Fruit fly (Drosophila melanogaster) S2 (cell line): ENCODE results near the gene TotB.

ENCODE experiments used
- CG8478 ChIP-seq: fragments of >200 bp; optimal IDR thresholded peaks from 2 replicates; lab custom pipeline; 2018
- CTCF ChIP-seq, 2 experiments: fragments of >200 bp; optimal IDR thresholded peaks; 2 replicates each; lab custom pipeline; 2018

- no peak for TF ChIP-seq CTCF (optimal IDR thresholded peaks at IDR 0.05; lab: Kevin White, UChicago)
- TF ChIP-seq CG8478: no peak
These were observed 38.2 kb upstream of the TotB start for dm6 chr3R:20835531-20835930.
